Fruit fly (Drosophila melanogaster): ENCODE results near the gene CG11626.

The CG11626 gene

dm6 chr3R:19403096-19403515 lies 5.6 kb upstream of the CG11626 start, which contains the start of the genes Ino80 and Aptx (continued):
- peak; percentile 92 for TF ChIP-seq CG18764 (GFP tag; optimal IDR thresholded peaks at IDR 0.05)
- peak; percentile 91 for TF ChIP-seq CG18619 (GFP tag; optimal IDR thresholded peaks at IDR 0.05)
- TF ChIP-seq CG11247 (GFP tag; IDR thresholded peaks at IDR 0.05) = peak; percentile 92
- TF ChIP-seq lab (GFP tag; optimal IDR thresholded peaks at IDR 0.05) = peak; percentile 95
- TF ChIP-seq bigmax (GFP tag; optimal IDR thresholded peaks at IDR 0.05) = peak; percentile 54
- peak; percentile 84 for TF ChIP-seq ci (GFP tag; IDR thresholded peaks at IDR 0.05)
- TF ChIP-seq gfzf (GFP tag; optimal IDR thresholded peaks at IDR 0.05) = peak; percentile 77
- peak; percentile 93 for TF ChIP-seq Atf6 (GFP tag; IDR thresholded peaks at IDR 0.05)
- peak; percentile 88 for TF ChIP-seq ro (GFP tag; IDR thresholded peaks at IDR 0.05)
- peak; percentile 93 for TF ChIP-seq stc (GFP tag; IDR thresholded peaks at IDR 0.05)
- peak; percentile 92 for TF ChIP-seq CG14014 (GFP tag; IDR thresholded peaks at IDR 0.05)
- peak; percentile 94 for TF ChIP-seq Sry-δ (GFP tag; optimal IDR thresholded peaks at IDR 0.05)
- peak; percentile 82 for TF ChIP-seq hbn (GFP tag; IDR thresholded peaks at IDR 0.05; ENCODE audit: partially characterized antibody)
- peak; percentile 91 for TF ChIP-seq Atf3 (GFP tag; optimal IDR thresholded peaks at IDR 0.05)
- peak; percentile 81 for TF ChIP-seq CG30020 (tag; optimal IDR thresholded peaks at IDR 0.05)
- TF ChIP-seq Doc2 (GFP tag; IDR thresholded peaks at IDR 0.05) = peak; percentile 74; the same call in 1 of the 2 replicates
- TF ChIP-seq chm (GFP tag; IDR thresholded peaks at IDR 0.05) = peak; percentile 85
- TF ChIP-seq CG18476 (GFP tag; optimal IDR thresholded peaks at IDR 0.05) = peak; percentile 94
- peak; percentile 89 for TF ChIP-seq CG33557 (GFP tag; optimal IDR thresholded peaks at IDR 0.05)
- peak; percentile 83 for TF ChIP-seq D19A (tag; optimal IDR thresholded peaks at IDR 0.05)
- TF ChIP-seq CG4820 (GFP tag; optimal IDR thresholded peaks at IDR 0.05) = peak; percentile 94
- peak; percentile 77; the same call in 1 of the 2 replicates for TF ChIP-seq toy (GFP tag; IDR thresholded peaks at IDR 0.05)
- peak; percentile 86 for TF ChIP-seq Taf1 (GFP tag; IDR thresholded peaks at IDR 0.05)
- TF ChIP-seq usp (GFP tag; optimal IDR thresholded peaks at IDR 0.05) = no peak
- peak in 1 of 2 experiments; percentile 68 for TF ChIP-seq insv (GFP tag; optimal IDR thresholded peaks at IDR 0.05)
- peak; percentile 83 for TF ChIP-seq NC2α (GFP tag; optimal IDR thresholded peaks at IDR 0.05)
- no peak for TF ChIP-seq ftz-f1 (GFP tag; optimal IDR thresholded peaks at IDR 0.05)
- peak; percentile 88 for TF ChIP-seq tna (GFP tag; IDR thresholded peaks at IDR 0.05; ENCODE audit: partially characterized antibody)
- peak; percentile 91 for TF ChIP-seq slou (GFP tag; optimal IDR thresholded peaks at IDR 0.05)
- peak; percentile 50 for TF ChIP-seq ash1 (GFP tag; optimal IDR thresholded peaks at IDR 0.05)
- TF ChIP-seq CG17328 (GFP tag; IDR thresholded peaks at IDR 0.05) = peak; percentile 94
- TF ChIP-seq CG13287 (GFP tag; IDR thresholded peaks at IDR 0.05; ENCODE audit: partially characterized antibody) = peak; percentile 91
- 0 out of 2 replicates have a peak, but pooled peaks have one; percentile 42 for TF ChIP-seq CkIIα-i1 (GFP tag; IDR thresholded peaks at IDR 0.05)
- TF ChIP-seq eyg (GFP tag; optimal IDR thresholded peaks at IDR 0.05) = peak; percentile 81
- TF ChIP-seq fd3F (GFP tag; optimal IDR thresholded peaks at IDR 0.05) = peak; percentile 89
- TF ChIP-seq CG30403 (GFP tag; optimal IDR thresholded peaks at IDR 0.05) = peak; percentile 98
- peak; percentile 96 for TF ChIP-seq CG34422 (GFP tag; IDR thresholded peaks at IDR 0.05)
- peak; percentile 91 for TF ChIP-seq CG14050 (GFP tag; IDR thresholded peaks at IDR 0.05)
- TF ChIP-seq CG12071 (GFP tag; optimal IDR thresholded peaks at IDR 0.05) = peak; percentile 67
- no peak for TF ChIP-seq gcm (GFP tag; optimal IDR thresholded peaks at IDR 0.05)
- TF ChIP-seq CG8765 (GFP tag; IDR thresholded peaks at IDR 0.05) = peak; percentile 88
- peak; percentile 73 for TF ChIP-seq CG6254 (GFP tag; optimal IDR thresholded peaks at IDR 0.05)
- TF ChIP-seq CG1647 (GFP tag; optimal IDR thresholded peaks at IDR 0.05) = peak; percentile 94
- peak; percentile 68 for TF ChIP-seq gsb (GFP tag; IDR thresholded peaks at IDR 0.05)
- TF ChIP-seq CG7786 (GFP tag; optimal IDR thresholded peaks at IDR 0.05) = peak; percentile 96
- peak; percentile 75 for TF ChIP-seq CG17612 (GFP tag; IDR thresholded peaks at IDR 0.05)
- no peak for TF ChIP-seq Hr78 (GFP tag; optimal IDR thresholded peaks at IDR 0.05)
- peak; percentile 85 for TF ChIP-seq CG17385 (GFP tag; optimal IDR thresholded peaks at IDR 0.05)
- TF ChIP-seq pb (GFP tag; optimal IDR thresholded peaks at IDR 0.05) = peak; percentile 64
- TF ChIP-seq CG11093 (GFP tag; IDR thresholded peaks at IDR 0.05) = peak; percentile 90
- TF ChIP-seq CG4282 (GFP tag; optimal IDR thresholded peaks at IDR 0.05) = peak; percentile 95
